Fruit fly (Drosophila melanogaster): Measurements from ENCODE around the gene CG10479.

CG10479 gene

dm6 chr3L:5945571-5945970 is 30.2 kb downstream of the CG10479 start (continued):
- no peak for TF ChIP-seq CG34422 (GFP tag; IDR thresholded peaks at IDR 0.05)
- no peak for TF ChIP-seq CG13287 (GFP tag; IDR thresholded peaks at IDR 0.05; ENCODE audit: partially characterized antibody)
- no peak for TF ChIP-seq CG4360 (GFP tag; IDR thresholded peaks at IDR 0.05)
- no peak for TF ChIP-seq Sry-β (GFP tag; optimal IDR thresholded peaks at IDR 0.05)
- no peak for TF ChIP-seq Pdp1 (GFP tag; optimal IDR thresholded peaks at IDR 0.05)
- TF ChIP-seq sob (GFP tag; IDR thresholded peaks at IDR 0.05), result no peak

dm6 chr3L:5943348-5943904 is 32.4 kb downstream of the CG10479 start:
- TF ChIP-seq CTCF (GFP tag; optimal IDR thresholded peaks at IDR 0.05) (no peak), esg (GFP tag; conservative IDR thresholded peaks at IDR 0.05) (no peak), bsh (GFP tag; optimal IDR thresholded peaks at IDR 0.05) (peak in 1 of 2 experiments; percentile 66), nom (GFP tag; optimal IDR thresholded peaks at IDR 0.05) (peak; percentile 89)

- TF ChIP-seq CG6765 (GFP tag; optimal IDR thresholded peaks at IDR 0.05), result no peak
- TF ChIP-seq Drgx (GFP tag; IDR thresholded peaks at IDR 0.05), result peak; percentile 32
Observed at dm6 chr3L:5941508-5941907, 34.3 kb downstream of the CG10479 start.

- TF ChIP-seq bsh (GFP tag; optimal IDR thresholded peaks at IDR 0.05) (peak in 1 of 2 experiments; percentile 42), Xrp1 (GFP tag; IDR thresholded peaks at IDR 0.05) (no peak), CG14710 (tag; optimal IDR thresholded peaks at IDR 0.05) (no peak), Drgx (GFP tag; IDR thresholded peaks at IDR 0.05) (0 out of 2 replicates have a peak, but pooled peaks have one; percentile 18), CG17829 (tag; optimal IDR thresholded peaks at IDR 0.05) (no peak)
Observed at dm6 chr3L:5941086-5941485, 34.7 kb downstream of the CG10479 start.

DNA sequence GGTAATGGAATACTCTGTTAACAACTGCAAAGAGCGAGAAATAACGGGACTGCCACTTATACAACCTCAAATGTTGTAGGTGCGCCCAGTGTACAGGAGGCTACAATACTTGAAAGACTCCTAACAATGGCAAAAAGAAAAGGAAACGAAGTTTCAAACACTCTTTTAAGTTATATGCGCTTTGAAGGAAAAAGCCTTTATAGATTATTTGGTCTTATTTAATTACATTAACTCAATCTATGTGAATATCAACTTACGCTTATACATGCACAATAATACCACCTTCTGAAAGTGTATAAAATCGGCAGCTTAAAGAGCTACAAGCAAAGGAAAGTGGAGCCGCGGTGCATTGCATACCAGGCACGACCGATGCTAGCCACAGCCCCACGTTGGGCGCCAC is 35.4 kb downstream of the CG10479 start:
- TF ChIP-seq CG9609 (GFP tag; optimal IDR thresholded peaks at IDR 0.05) (no peak), Ets65A (GFP tag) (no peak), usp (GFP tag; optimal IDR thresholded peaks at IDR 0.05) (no peak), Fer2 (tag; optimal IDR thresholded peaks at IDR 0.05) (no peak)

DNA sequence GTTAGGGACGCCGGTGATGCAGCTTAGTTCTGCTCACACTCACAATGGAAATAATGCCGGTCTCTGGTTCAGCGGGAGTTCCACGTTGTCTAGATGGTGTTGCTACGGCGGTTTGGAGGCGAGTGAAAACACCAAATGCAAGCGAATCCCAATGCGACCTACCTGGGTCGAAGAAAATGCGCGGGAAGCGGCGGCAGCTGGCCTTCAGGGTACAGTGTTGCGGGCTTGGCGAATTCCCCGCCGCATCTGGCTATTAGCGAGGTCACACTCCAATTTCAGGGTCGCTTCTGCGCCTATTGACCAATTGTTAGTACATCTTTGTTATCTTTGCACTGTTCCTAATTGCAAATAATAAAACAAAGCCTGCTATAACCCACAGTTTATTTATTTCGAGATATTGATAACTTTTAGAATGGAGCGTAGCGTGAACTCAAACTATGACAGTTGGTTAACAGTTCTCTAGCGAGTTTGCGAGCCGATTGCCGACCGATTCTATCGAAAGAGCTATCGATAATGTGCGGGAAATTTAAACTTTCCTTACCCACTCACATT is 43.4 kb downstream of the CG10479 start, which contains the start of gene Rcc1:
Gene Rcc1, minus strand, starts transcription at position 411 of the 552 bp plus-strand sequence.
- TF ChIP-seq sens-2 (GFP tag; IDR thresholded peaks at IDR 0.05), result no peak
- no peak for TF ChIP-seq CG17612 (GFP tag; IDR thresholded peaks at IDR 0.05)
- peak; percentile 18 for TF ChIP-seq CG10147 (GFP tag; optimal IDR thresholded peaks at IDR 0.05)
- TF ChIP-seq CG12942 (GFP tag; optimal IDR thresholded peaks at IDR 0.05), result no peak
- TF ChIP-seq CG10565 (GFP tag; optimal IDR thresholded peaks at IDR 0.05), result no peak
- TF ChIP-seq Hr3 (GFP tag; optimal IDR thresholded peaks at IDR 0.05), result no peak
- TF ChIP-seq CG8478 (optimal IDR thresholded peaks at IDR 0.05), result no peak
- no peak for TF ChIP-seq fd3F (GFP tag; optimal IDR thresholded peaks at IDR 0.05)
- no peak for TF ChIP-seq Atf3 (GFP tag; optimal IDR thresholded peaks at IDR 0.05)
- no peak for TF ChIP-seq Med (GFP tag)
- peak; percentile 42 for TF ChIP-seq pho (GFP tag; optimal IDR thresholded peaks at IDR 0.05)
- peak; percentile 32 for TF ChIP-seq CG15601 (tag; optimal IDR thresholded peaks at IDR 0.05)
- peak; percentile 40; the same call in 1 of the 2 replicates for TF ChIP-seq Adf1 (GFP tag; IDR thresholded peaks at IDR 0.05)
- TF ChIP-seq CG32767 (GFP tag; IDR thresholded peaks at IDR 0.05), result no peak
- no peak for TF ChIP-seq Sox102F (GFP tag; optimal IDR thresholded peaks at IDR 0.05)
- no peak for TF ChIP-seq CG3281 (GFP tag; optimal IDR thresholded peaks at IDR 0.05)
- TF ChIP-seq Spps (tag; optimal IDR thresholded peaks at IDR 0.05), result no peak
- TF ChIP-seq fd64A (GFP tag; optimal IDR thresholded peaks at IDR 0.05), result no peak
- TF ChIP-seq CG18599 (GFP tag; optimal IDR thresholded peaks at IDR 0.05), result no peak
- TF ChIP-seq crol (GFP tag; IDR thresholded peaks at IDR 0.05), result peak; percentile 49; the same call in 1 of the 2 replicates
- TF ChIP-seq CG33213 (GFP tag; optimal IDR thresholded peaks at IDR 0.05), result peak; percentile 63
- TF ChIP-seq tgo (GFP tag; IDR thresholded peaks at IDR 0.05), result no peak
- peak; percentile 38; the same call in 1 of the 3 replicates for TF ChIP-seq CG7963 (GFP tag; IDR thresholded peaks at IDR 0.05; ENCODE audit: partially characterized antibody)
- TF ChIP-seq ro (GFP tag; IDR thresholded peaks at IDR 0.05), result no peak

Data from whole organism, embryonic.